Fruit fly (Drosophila melanogaster): ENCODE results near the gene ND-13A.

DNA sequence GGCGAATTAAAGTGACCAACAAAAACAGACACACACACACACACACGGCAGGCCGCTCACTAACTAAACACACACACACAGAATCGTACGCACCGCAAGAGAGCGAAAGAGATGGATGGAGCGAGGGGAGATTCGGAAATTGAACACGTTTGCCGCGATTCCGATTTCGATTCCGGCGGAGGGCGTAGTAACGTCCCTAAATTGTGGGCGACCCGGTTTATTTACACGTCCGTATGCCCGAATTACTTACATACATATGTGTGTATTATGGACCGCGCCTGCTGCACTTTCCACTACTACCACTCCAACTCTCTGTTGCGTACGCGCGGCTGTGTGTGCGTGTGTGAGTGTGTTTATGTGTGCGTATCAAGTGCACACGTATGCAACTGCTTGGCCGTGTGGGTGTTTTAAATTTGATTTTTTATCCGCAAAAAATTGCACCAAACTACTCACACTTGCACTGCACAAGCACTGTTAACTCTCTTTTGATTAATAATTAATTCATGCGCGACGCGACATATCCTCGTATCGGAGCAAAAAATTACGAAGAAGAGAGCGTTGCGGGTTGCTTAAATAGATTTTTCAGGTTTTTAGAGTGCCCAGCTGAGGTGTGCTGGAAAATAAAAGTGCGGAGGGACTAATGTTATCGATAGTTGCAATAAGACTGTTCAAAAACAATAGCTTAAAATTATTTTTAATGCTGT, 6.9 kb downstream of the ND-13A start, which contains the start of gene Pgant5:
- TF ChIP-seq CTCF (optimal IDR thresholded peaks at IDR 0.05) (no peak), CG8478 (optimal IDR thresholded peaks at IDR 0.05) (no peak)
